Worm (Caenorhabditis elegans) whole organism, mixed stage, embryonic: ENCODE data around the gene F19G12.3.

Experiments used
- ceh-39 ChIP-seq: fragments of 150-350 bp; optimal IDR thresholded peaks from 2 replicates; lab custom pipeline; 2014; ENCODE audit warnings: missing biosample characterization, missing genetic modification characterization
- nhr-237 ChIP-seq: fragments of 150-350 bp; optimal IDR thresholded peaks from 2 replicates; lab custom pipeline; 2014; ENCODE audit warnings: missing biosample characterization, missing genetic modification characterization

ce11 chrX:1393891-1394290 is 30.7 kb upstream of the F19G12.3 start, which contains the start of gene F56C3.9:
- TF ChIP-seq nhr-237 (tag; lab: Kevin White, UChicago) = no peak
- no peak for TF ChIP-seq ceh-39 (tag; lab: Kevin White, UChicago)
